Fruit fly (Drosophila melanogaster) whole organism, embryonic: ENCODE measurements around the gene CG12010.

Experiments
- Ada2b ChIP-seq: fragments of 200-800 bp; sonication (Bioruptor generic); IDR thresholded peaks from 2 replicates; pipeline ENCODE4 v1.3.6; 2022; ENCODE audit warnings: missing biosample characterization, missing genetic modification characterization
- BEAF-32 ChIP-seq: fragments of 200-800 bp; sonication (Bioruptor generic); optimal IDR thresholded peaks from 3 replicates; lab custom pipeline; 2017; ENCODE audit warnings: missing biosample characterization, missing genetic modification characterization, mild to moderate bottlenecking, moderate library complexity, missing genetic modification reagents
- CG10267 ChIP-seq: fragments of 200-800 bp; sonication (Bioruptor generic); optimal IDR thresholded peaks from 2 replicates; lab custom pipeline; 2018; ENCODE audit warnings: missing biosample characterization, mild to moderate bottlenecking, missing genetic modification characterization, moderate library complexity
- CG12104 ChIP-seq: fragments of 200-800 bp; sonication (Bioruptor generic); optimal IDR thresholded peaks from 3 replicates; lab custom pipeline; 2016; ENCODE audit warnings: missing biosample characterization, missing genetic modification characterization
- CG1233 ChIP-seq: fragments of 200-800 bp; sonication (Bioruptor generic); optimal IDR thresholded peaks from 4 replicates; lab custom pipeline; 2018; ENCODE audit warnings: missing biosample characterization, mild to moderate bottlenecking, missing genetic modification characterization
- CG12769 ChIP-seq: fragments of 200-800 bp; sonication (Bioruptor generic); optimal IDR thresholded peaks from 2 replicates; lab custom pipeline; 2019; ENCODE audit warnings: missing biosample characterization, mild to moderate bottlenecking, missing genetic modification characterization, moderate library complexity
- CG13894 ChIP-seq: fragments of 200-800 bp; sonication (Bioruptor generic); optimal IDR thresholded peaks from 3 replicates; lab custom pipeline; 2018; ENCODE audit warnings: missing biosample characterization, mild to moderate bottlenecking, missing genetic modification characterization, moderate library complexity
- CG14965 ChIP-seq: fragments of 200-800 bp; sonication (Bioruptor generic); optimal IDR thresholded peaks from 2 replicates; lab custom pipeline; 2016; ENCODE audit warnings: missing biosample characterization, missing genetic modification characterization, borderline replicate concordance
- CG17186 ChIP-seq: fragments of 200-800 bp; sonication (Bioruptor generic); optimal IDR thresholded peaks from 3 replicates; lab custom pipeline; 2017; ENCODE audit warnings: missing biosample characterization, missing genetic modification reagents, missing genetic modification characterization
- CG17361 ChIP-seq: fragments of 200-800 bp; sonication (Bioruptor generic); IDR thresholded peaks from 3 replicates; pipeline ENCODE4 v1.3.6; 2022; ENCODE audit warnings: missing biosample characterization, missing genetic modification characterization
- CG18619 ChIP-seq: fragments of 200-800 bp; sonication (Bioruptor generic); optimal IDR thresholded peaks from 3 replicates; lab custom pipeline; 2017; ENCODE audit warnings: missing biosample characterization, mild to moderate bottlenecking, missing genetic modification characterization
- CG2199 ChIP-seq: fragments of 200-800 bp; sonication (Bioruptor generic); IDR thresholded peaks from 3 replicates; pipeline ENCODE4 v1.3.6; 2022; ENCODE audit warnings: missing biosample characterization, missing genetic modification characterization
- CG3995 ChIP-seq: fragments of 200-800 bp; sonication (Bioruptor generic); optimal IDR thresholded peaks from 3 replicates; lab custom pipeline; 2016; ENCODE audit warnings: missing biosample characterization, missing genetic modification characterization
- CG4707 ChIP-seq: fragments of 200-800 bp; sonication (Bioruptor generic); optimal IDR thresholded peaks from 2 replicates; lab custom pipeline; 2018; ENCODE audit warnings: missing biosample characterization, mild to moderate bottlenecking, missing genetic modification characterization, moderate library complexity
- CG6813 ChIP-seq: fragments of 200-800 bp; sonication (Bioruptor generic); optimal IDR thresholded peaks from 2 replicates; lab custom pipeline; 2017; ENCODE audit warnings: missing biosample characterization, missing genetic modification characterization, mild to moderate bottlenecking, moderate library complexity, missing genetic modification reagents
- CG8924 ChIP-seq: fragments of 200-800 bp; optimal IDR thresholded peaks from 3 replicates; lab custom pipeline; 2019; ENCODE audit warnings: missing biosample characterization, mild to moderate bottlenecking, missing genetic modification characterization, moderate library complexity
- CG9437 ChIP-seq: fragments of 200-800 bp; sonication (Bioruptor generic); optimal IDR thresholded peaks from 2 replicates; lab custom pipeline; 2018; ENCODE audit warnings: missing biosample characterization, mild to moderate bottlenecking, missing genetic modification characterization
- CG9609 ChIP-seq: fragments of 200-800 bp; sonication (Bioruptor generic); optimal IDR thresholded peaks from 3 replicates; lab custom pipeline; 2016; ENCODE audit warnings: missing biosample characterization, missing genetic modification characterization
- CG9817 ChIP-seq: fragments of 200-800 bp; sonication (Bioruptor generic); optimal IDR thresholded peaks from 2 replicates; lab custom pipeline; 2018; ENCODE audit warnings: missing biosample characterization, mild to moderate bottlenecking, missing genetic modification characterization, moderate library complexity
- Gsc ChIP-seq: fragments of 200-800 bp; sonication (Bioruptor generic); IDR thresholded peaks from 2 replicates; pipeline ENCODE4 v1.3.6; 2022; ENCODE audit warnings: missing biosample characterization, missing genetic modification characterization
- Lhr ChIP-seq: fragments of 200-800 bp; sonication (Bioruptor generic); optimal IDR thresholded peaks from 3 replicates; lab custom pipeline; 2017; ENCODE audit warnings: mild to moderate bottlenecking, missing biosample characterization, missing genetic modification reagents, missing genetic modification characterization
- Med ChIP-seq: fragments of 200-800 bp; sonication (Bioruptor generic); peaks from one replicate; lab custom pipeline; 2016; ENCODE audit warnings: missing biosample characterization, missing genetic modification characterization, mild to moderate bottlenecking, inconsistent platforms, moderate library complexity
- Meics ChIP-seq: fragments of 200-800 bp; sonication (Bioruptor generic); optimal IDR thresholded peaks from 2 replicates; lab custom pipeline; 2017; ENCODE audit warnings: missing biosample characterization, mild to moderate bottlenecking, missing genetic modification characterization
- NC2β ChIP-seq: fragments of 200-800 bp; sonication (Bioruptor generic); optimal IDR thresholded peaks from 2 replicates; lab custom pipeline; 2016; ENCODE audit warnings: missing biosample characterization, missing genetic modification characterization
- Nf-YB ChIP-seq: fragments of 200-800 bp; sonication (Bioruptor generic); optimal IDR thresholded peaks from 3 replicates; lab custom pipeline; 2019; ENCODE audit warnings: missing biosample characterization, mild to moderate bottlenecking, missing genetic modification characterization, moderate library complexity
- Nf-YC ChIP-seq: fragments of 200-800 bp; optimal IDR thresholded peaks from 3 replicates; lab custom pipeline; 2019; ENCODE audit warnings: missing biosample characterization, mild to moderate bottlenecking, missing genetic modification characterization, moderate library complexity
- NfI ChIP-seq: fragments of 200-800 bp; sonication (Bioruptor generic); optimal IDR thresholded peaks from 3 replicates; lab custom pipeline; 2018; ENCODE audit warnings: missing biosample characterization, mild to moderate bottlenecking, missing genetic modification characterization, moderate library complexity
- Oli ChIP-seq: fragments of 200-800 bp; sonication (Bioruptor generic); optimal IDR thresholded peaks from 2 replicates; lab custom pipeline; 2018; ENCODE audit warnings: missing biosample characterization, mild to moderate bottlenecking, missing genetic modification characterization, moderate library complexity
- Trl ChIP-seq, 3 experiments: fragments of >200 bp in 2 of 3; fragments of 200-800 bp in 1 of 3; sonication (Bioruptor generic) in 1 of 3; optimal IDR thresholded peaks; 2 replicates in 1 of 3; 3 replicates in 2 of 3; lab custom pipeline; 2016 to 2017; ENCODE audit warnings: missing biosample characterization in 1 of 3, missing genetic modification characterization in 1 of 3
- bab2 ChIP-seq: fragments of 200-800 bp; sonication (Bioruptor generic); optimal IDR thresholded peaks from 2 replicates; lab custom pipeline; 2016; ENCODE audit warnings: missing biosample characterization, missing genetic modification characterization
- bbx ChIP-seq: fragments of 200-800 bp; sonication (Bioruptor generic); IDR thresholded peaks from 2 replicates; pipeline ENCODE4 v1.3.6; 2022; ENCODE audit warnings: missing biosample characterization, missing genetic modification characterization; ENCODE audit not compliant: partially characterized antibody
- disco-r ChIP-seq: fragments of 200-800 bp; sonication (Bioruptor generic); optimal IDR thresholded peaks from 2 replicates; lab custom pipeline; 2016; ENCODE audit warnings: missing biosample characterization, missing genetic modification characterization
- en ChIP-seq: fragments of 200-800 bp; sonication (Bioruptor generic); optimal IDR thresholded peaks from 2 replicates; lab custom pipeline; 2016; ENCODE audit warnings: missing biosample characterization, missing genetic modification characterization
- esg ChIP-seq: fragments of 200-800 bp; sonication (Bioruptor generic); conservative IDR thresholded peaks from 2 replicates; pipeline ENCODE4 v1.3.6; 2022; ENCODE audit warnings: missing biosample characterization, missing genetic modification characterization
- fru ChIP-seq: fragments of >200 bp; optimal IDR thresholded peaks from 2 replicates; lab custom pipeline; 2017
- gcm2 ChIP-seq: fragments of 200-800 bp; sonication (Bioruptor generic); optimal IDR thresholded peaks from 2 replicates; lab custom pipeline; 2016; ENCODE audit warnings: missing biosample characterization, missing genetic modification characterization
- grn ChIP-seq: fragments of 200-800 bp; sonication (Bioruptor generic); optimal IDR thresholded peaks from 3 replicates; lab custom pipeline; 2017; ENCODE audit warnings: missing biosample characterization, missing genetic modification characterization
- gsb-n ChIP-seq: fragments of 200-800 bp; sonication (Bioruptor generic); optimal IDR thresholded peaks from 3 replicates; lab custom pipeline; 2018; ENCODE audit warnings: missing biosample characterization, mild to moderate bottlenecking, missing genetic modification characterization
- hb ChIP-seq: fragments of 200-800 bp; sonication (Bioruptor generic); IDR thresholded peaks from 3 replicates; pipeline ENCODE4 v1.3.6; 2022; ENCODE audit warnings: missing biosample characterization, missing genetic modification characterization; ENCODE audit not compliant: partially characterized antibody
- ken ChIP-seq: fragments of 200-800 bp; sonication (Bioruptor generic); IDR thresholded peaks from 3 replicates; pipeline ENCODE4 v1.3.6; 2022; ENCODE audit warnings: missing biosample characterization, missing genetic modification characterization
- lola ChIP-seq, 3 experiments: fragments of >200 bp in 2 of 3; fragments of 200-800 bp in 1 of 3; sonication (Bioruptor generic) in 1 of 3; optimal IDR thresholded peaks; 2 replicates each; lab custom pipeline; 2017 to 2019; ENCODE audit warnings: missing biosample characterization in 3 of 3, missing genetic modification characterization in 3 of 3, mild to moderate bottlenecking in 1 of 3, moderate library complexity in 1 of 3
- mirr ChIP-seq: fragments of 200-800 bp; sonication (Bioruptor generic); optimal IDR thresholded peaks from 3 replicates; lab custom pipeline; 2018; ENCODE audit warnings: missing biosample characterization, mild to moderate bottlenecking, missing genetic modification characterization
- pho ChIP-seq: fragments of 200-800 bp; sonication (Bioruptor generic); optimal IDR thresholded peaks from 2 replicates; lab custom pipeline; 2016; ENCODE audit warnings: missing biosample characterization, missing genetic modification characterization
- run ChIP-seq: fragments of 200-800 bp; sonication (Bioruptor generic); optimal IDR thresholded peaks from 3 replicates; lab custom pipeline; 2018; ENCODE audit warnings: missing biosample characterization, mild to moderate bottlenecking, missing genetic modification characterization
- so ChIP-seq: fragments of 200-800 bp; sonication (Bioruptor generic); IDR thresholded peaks from 3 replicates; pipeline ENCODE4 v1.3.6; 2022; ENCODE audit warnings: missing biosample characterization, missing genetic modification characterization
- stwl ChIP-seq: fragments of 200-800 bp; sonication (Bioruptor generic); optimal IDR thresholded peaks from 3 replicates; lab custom pipeline; 2018; ENCODE audit warnings: missing biosample characterization, mild to moderate bottlenecking, missing genetic modification characterization, moderate library complexity
- tll ChIP-seq, 2 experiments: fragments of 200-800 bp in 1 of 2; fragments of >200 bp in 1 of 2; sonication (Bioruptor generic) in 1 of 2; optimal IDR thresholded peaks; 2 replicates each; lab custom pipeline; 2017 to 2019; ENCODE audit warnings: missing biosample characterization in 2 of 2, missing genetic modification characterization in 2 of 2, mild to moderate bottlenecking in 1 of 2, moderate library complexity in 1 of 2
- tx ChIP-seq: fragments of 200-800 bp; sonication (Bioruptor generic); optimal IDR thresholded peaks from 2 replicates; lab custom pipeline; 2016; ENCODE audit warnings: missing biosample characterization, missing genetic modification characterization
- wek ChIP-seq: fragments of 200-800 bp; sonication (Bioruptor generic); optimal IDR thresholded peaks from 3 replicates; lab custom pipeline; 2018; ENCODE audit warnings: missing biosample characterization, mild to moderate bottlenecking, missing genetic modification characterization, moderate library complexity
- wor ChIP-seq: fragments of 200-800 bp; sonication (Bioruptor generic); IDR thresholded peaks from 2 replicates; pipeline ENCODE4 v1.3.6; 2022; ENCODE audit warnings: missing biosample characterization, missing genetic modification characterization
- zen2 ChIP-seq: fragments of 200-800 bp; sonication (Bioruptor generic); IDR thresholded peaks from 3 replicates; pipeline ENCODE4 v1.3.6; 2022; ENCODE audit warnings: missing biosample characterization, missing genetic modification characterization; ENCODE audit not compliant: partially characterized antibody

The CG12010 gene

dm6 chr3L:3420674-3421073, 46.6 kb downstream of the CG12010 start (continued):
- TF ChIP-seq Med (GFP tag; lab: Kevin White, UChicago), result peak; percentile 10
- TF ChIP-seq CG17186 (GFP tag; lab: Kevin White, UChicago), result no peak
- TF ChIP-seq CG3995, result no peak
- TF ChIP-seq Meics, result peak; percentile 20
- no peak for TF ChIP-seq NfI (GFP tag; lab: Kevin White, UChicago)
- no peak for TF ChIP-seq Ada2b
- TF ChIP-seq CG2199 (GFP tag; lab: Robert Waterston, UW), result no peak
- no peak for TF ChIP-seq wek (GFP tag; lab: Kevin White, UChicago)
- no peak for TF ChIP-seq CG9609 (GFP tag; lab: Kevin White, UChicago)
- TF ChIP-seq zen2 (GFP tag; lab: Robert Waterston, UW), result no peak
- TF ChIP-seq CG1233 (GFP tag; lab: Kevin White, UChicago), result no peak
- TF ChIP-seq CG12104 (GFP tag; lab: Kevin White, UChicago), result no peak
- no peak for TF ChIP-seq Nf-YB (GFP tag; lab: Kevin White, UChicago)
- TF ChIP-seq so (GFP tag; lab: Robert Waterston, UW), result no peak
- TF ChIP-seq mirr (GFP tag; lab: Kevin White, UChicago), result no peak
- no peak for TF ChIP-seq gsb-n (tag; lab: Kevin White, UChicago)
- TF ChIP-seq Lhr (GFP tag; lab: Kevin White, UChicago), result no peak
- no peak for TF ChIP-seq lola (GFP tag; optimal IDR thresholded peaks at IDR 0.05; lab: Kevin White, UChicago)
- no peak for TF ChIP-seq grn (GFP tag; lab: Kevin White, UChicago)
- no peak for TF ChIP-seq CG4707 (GFP tag; lab: Kevin White, UChicago)
- no peak for TF ChIP-seq tx (GFP tag; lab: Kevin White, UChicago)
- no peak for TF ChIP-seq CG6813 (GFP tag; lab: Kevin White, UChicago)
- no peak for TF ChIP-seq esg (GFP tag; lab: Robert Waterston, UW)
- TF ChIP-seq CG9817 (tag; lab: Kevin White, UChicago), result no peak
- TF ChIP-seq ken (GFP tag; lab: Robert Waterston, UW), result no peak
- no peak for TF ChIP-seq CG12769 (tag; lab: Kevin White, UChicago)
- TF ChIP-seq tll (GFP tag; optimal IDR thresholded peaks at IDR 0.05; lab: Kevin White, UChicago), result no peak
- no peak for TF ChIP-seq CG17361
- no peak for TF ChIP-seq CG14965 (GFP tag; lab: Kevin White, UChicago)
- TF ChIP-seq CG10267 (tag; lab: Kevin White, UChicago), result no peak
- TF ChIP-seq BEAF-32 (GFP tag; lab: Kevin White, UChicago), result no peak
- no peak for TF ChIP-seq run
- no peak for TF ChIP-seq wor (GFP tag; lab: Robert Waterston, UW)
- no peak for TF ChIP-seq hb
- no peak for TF ChIP-seq CG18619
- TF ChIP-seq CG8924 (tag; lab: Kevin White, UChicago), result no peak
- TF ChIP-seq fru (lab: Kevin White, UChicago), result no peak
- TF ChIP-seq Trl (optimal IDR thresholded peaks at IDR 0.05; lab: Kevin White, UChicago), result no peak
- no peak for TF ChIP-seq Trl (GFP tag; optimal IDR thresholded peaks at IDR 0.05; lab: Kevin White, UChicago)
- no peak for TF ChIP-seq pho (GFP tag; lab: Kevin White, UChicago)
- no peak for TF ChIP-seq CG13894 (tag; lab: Kevin White, UChicago)
- no peak for TF ChIP-seq disco-r (GFP tag; lab: Kevin White, UChicago)
- no peak for TF ChIP-seq en (GFP tag; lab: Kevin White, UChicago)
- no peak for TF ChIP-seq Nf-YC
- TF ChIP-seq stwl (tag; lab: Kevin White, UChicago), result no peak
- no peak for TF ChIP-seq bab2 (GFP tag; lab: Kevin White, UChicago)
- no peak for TF ChIP-seq bbx (GFP tag; lab: Robert Waterston, UW)
- no peak for TF ChIP-seq gcm2 (GFP tag; lab: Kevin White, UChicago)
- TF ChIP-seq Oli (tag; lab: Kevin White, UChicago), result peak; percentile 3
- no peak for TF ChIP-seq NC2β (GFP tag; lab: Kevin White, UChicago)
- no peak for TF ChIP-seq CG9437 (GFP tag; lab: Kevin White, UChicago)
- TF ChIP-seq Gsc, result no peak
